Fruit fly (Drosophila melanogaster) whole organism, embryonic: ENCODE results near the gene eIF1.

Source experiments
- Antp ChIP-seq: fragments of 200-800 bp; sonication (Bioruptor generic); optimal IDR thresholded peaks from 3 replicates; lab custom pipeline; 2016; ENCODE audit warnings: missing biosample characterization, missing genetic modification characterization
- Blimp-1 ChIP-seq: fragments of 200-800 bp; sonication (Bioruptor generic); optimal IDR thresholded peaks from 3 replicates; lab custom pipeline; 2018; ENCODE audit warnings: missing biosample characterization, missing genetic modification characterization, mild to moderate bottlenecking, moderate library complexity, missing genetic modification reagents
- CG10274 ChIP-seq: fragments of 200-800 bp; sonication (Bioruptor generic); optimal IDR thresholded peaks from 3 replicates; lab custom pipeline; 2017; ENCODE audit warnings: missing biosample characterization, mild to moderate bottlenecking, missing genetic modification characterization
- CG10654 ChIP-seq: fragments of 200-800 bp; sonication (Bioruptor generic); optimal IDR thresholded peaks from 2 replicates; lab custom pipeline; 2016; ENCODE audit warnings: missing biosample characterization, missing genetic modification characterization
- CG11247 ChIP-seq: fragments of 200-800 bp; sonication (Bioruptor generic); IDR thresholded peaks from 2 replicates; pipeline ENCODE4 v1.3.6; 2022; ENCODE audit warnings: missing biosample characterization, missing genetic modification characterization
- CG14965 ChIP-seq: fragments of 200-800 bp; sonication (Bioruptor generic); optimal IDR thresholded peaks from 2 replicates; lab custom pipeline; 2016; ENCODE audit warnings: missing biosample characterization, missing genetic modification characterization, borderline replicate concordance
- CG15269 ChIP-seq: fragments of 200-800 bp; sonication (Bioruptor generic); optimal IDR thresholded peaks from 2 replicates; lab custom pipeline; 2018; ENCODE audit warnings: missing biosample characterization, mild to moderate bottlenecking, missing genetic modification characterization, moderate library complexity
- CG1529 ChIP-seq: fragments of 200-800 bp; sonication (Bioruptor generic); optimal IDR thresholded peaks from 3 replicates; lab custom pipeline; 2018; ENCODE audit warnings: missing biosample characterization, missing genetic modification characterization
- CG17568 ChIP-seq: fragments of 200-800 bp; sonication (Bioruptor generic); optimal IDR thresholded peaks from 2 replicates; lab custom pipeline; 2018; ENCODE audit warnings: missing biosample characterization, mild to moderate bottlenecking, missing genetic modification characterization, moderate library complexity
- CG34422 ChIP-seq: fragments of 200-800 bp; sonication (Bioruptor generic); IDR thresholded peaks from 3 replicates; pipeline ENCODE4 v1.3.6; 2022; ENCODE audit warnings: missing biosample characterization, missing genetic modification characterization
- CG3995 ChIP-seq: fragments of 200-800 bp; sonication (Bioruptor generic); optimal IDR thresholded peaks from 3 replicates; lab custom pipeline; 2016; ENCODE audit warnings: missing biosample characterization, missing genetic modification characterization
- CG5245 ChIP-seq: fragments of 200-800 bp; sonication (Bioruptor generic); optimal IDR thresholded peaks from 3 replicates; lab custom pipeline; 2016; ENCODE audit warnings: missing biosample characterization, missing genetic modification characterization
- CG7987 ChIP-seq: fragments of 200-800 bp; sonication (Bioruptor generic); optimal IDR thresholded peaks from 2 replicates; lab custom pipeline; 2018; ENCODE audit warnings: missing biosample characterization, mild to moderate bottlenecking, missing genetic modification characterization, moderate library complexity
- CHES-1-like ChIP-seq: fragments of 200-800 bp; sonication (Bioruptor generic); optimal IDR thresholded peaks from 2 replicates; lab custom pipeline; 2016; ENCODE audit warnings: missing biosample characterization, missing genetic modification characterization
- D19A ChIP-seq: fragments of 200-800 bp; optimal IDR thresholded peaks from 3 replicates; lab custom pipeline; 2019; ENCODE audit warnings: missing biosample characterization, mild to moderate bottlenecking, missing genetic modification characterization, moderate library complexity
- Dfd ChIP-seq, 2 experiments: fragments of >200 bp; optimal IDR thresholded peaks; 2 replicates each; lab custom pipeline; 2017; ENCODE audit warnings: missing biosample characterization in 2 of 2, missing genetic modification characterization in 2 of 2
- Ets65A ChIP-seq: fragments of 200-800 bp; sonication (Bioruptor generic); peaks from one replicate; lab custom pipeline; 2016; ENCODE audit warnings: missing biosample characterization, missing genetic modification characterization
- Jarid2 ChIP-seq: fragments of 200-800 bp; sonication (Bioruptor generic); optimal IDR thresholded peaks from 3 replicates; lab custom pipeline; 2017; ENCODE audit warnings: mild to moderate bottlenecking, missing biosample characterization, missing genetic modification reagents, missing genetic modification characterization
- Myb ChIP-seq: fragments of 200-800 bp; sonication (Bioruptor generic); optimal IDR thresholded peaks from 2 replicates; lab custom pipeline; 2016; ENCODE audit warnings: missing biosample characterization, missing genetic modification characterization
- NFAT ChIP-seq: fragments of 200-800 bp; sonication (Bioruptor generic); IDR thresholded peaks from 2 replicates; pipeline ENCODE4 v1.3.6; 2022; ENCODE audit warnings: missing biosample characterization, missing genetic modification characterization
- Nf-YA ChIP-seq: fragments of 200-800 bp; sonication (Bioruptor generic); IDR thresholded peaks from 2 replicates; pipeline ENCODE4 v1.3.6; 2022; ENCODE audit warnings: missing biosample characterization, missing genetic modification characterization
- Nf-YC ChIP-seq: fragments of 200-800 bp; optimal IDR thresholded peaks from 3 replicates; lab custom pipeline; 2019; ENCODE audit warnings: missing biosample characterization, mild to moderate bottlenecking, missing genetic modification characterization, moderate library complexity
- Ravus ChIP-seq: fragments of 200-800 bp; sonication (Bioruptor generic); IDR thresholded peaks from 2 replicates; pipeline ENCODE4 v1.3.6; 2022; ENCODE audit warnings: missing biosample characterization, missing genetic modification characterization
- Spps ChIP-seq: fragments of 200-800 bp; sonication (Bioruptor generic); optimal IDR thresholded peaks from 2 replicates; lab custom pipeline; 2018; ENCODE audit warnings: missing biosample characterization, mild to moderate bottlenecking, missing genetic modification characterization
- cad ChIP-seq: fragments of >200 bp; optimal IDR thresholded peaks from 2 replicates; lab custom pipeline; 2017; ENCODE audit warnings: missing biosample characterization, missing genetic modification characterization
- da ChIP-seq: fragments of 200-800 bp; sonication (Bioruptor generic); optimal IDR thresholded peaks from 2 replicates; lab custom pipeline; 2016; ENCODE audit warnings: missing biosample characterization, missing genetic modification characterization
- dan ChIP-seq: fragments of 200-800 bp; sonication (Bioruptor generic); IDR thresholded peaks from 2 replicates; pipeline ENCODE4 v1.3.6; 2022; ENCODE audit warnings: missing biosample characterization, missing genetic modification characterization
- emc ChIP-seq: fragments of 200-800 bp; sonication (Bioruptor generic); optimal IDR thresholded peaks from 2 replicates; lab custom pipeline; 2016; ENCODE audit warnings: missing biosample characterization, missing genetic modification characterization
- ems ChIP-seq: fragments of 200-800 bp; sonication (Bioruptor generic); optimal IDR thresholded peaks from 3 replicates; lab custom pipeline; 2016; ENCODE audit warnings: missing biosample characterization, missing genetic modification characterization
- eve ChIP-seq, 2 experiments: fragments of >200 bp; optimal IDR thresholded peaks; 2 replicates each; lab custom pipeline; 2017; ENCODE audit warnings: missing biosample characterization in 2 of 2, missing genetic modification characterization in 2 of 2
- exex ChIP-seq: fragments of 200-800 bp; sonication (Bioruptor generic); optimal IDR thresholded peaks from 4 replicates; lab custom pipeline; 2018; ENCODE audit warnings: missing biosample characterization, mild to moderate bottlenecking, missing genetic modification characterization, moderate library complexity
- inv ChIP-seq: fragments of 200-800 bp; sonication (Bioruptor generic); IDR thresholded peaks from 2 replicates; pipeline ENCODE4 v1.3.6; 2022; ENCODE audit warnings: missing biosample characterization, missing genetic modification characterization; ENCODE audit not compliant: partially characterized antibody
- lov ChIP-seq, 2 experiments: fragments of 200-800 bp in 1 of 2; fragments of >200 bp in 1 of 2; sonication (Bioruptor generic) in 1 of 2; IDR thresholded peaks in 1 of 2; optimal IDR thresholded peaks in 1 of 2; 2 replicates in 1 of 2; 3 replicates in 1 of 2; pipeline versions ENCODE4 v1.3.6 to Lab custom; 2017 to 2022; ENCODE audit warnings: missing biosample characterization in 1 of 2, missing genetic modification characterization in 1 of 2
- mam ChIP-seq: fragments of 200-800 bp; sonication (Bioruptor generic); optimal IDR thresholded peaks from 3 replicates; lab custom pipeline; 2016; ENCODE audit warnings: missing biosample characterization, missing genetic modification characterization
- mld ChIP-seq: fragments of 200-800 bp; sonication (Bioruptor generic); IDR thresholded peaks from 3 replicates; pipeline ENCODE4 v1.3.6; 2022; ENCODE audit warnings: missing biosample characterization, missing genetic modification characterization; ENCODE audit not compliant: partially characterized antibody
- oc ChIP-seq: fragments of 200-800 bp; sonication (Bioruptor generic); optimal IDR thresholded peaks from 2 replicates; lab custom pipeline; 2018; ENCODE audit warnings: missing biosample characterization, mild to moderate bottlenecking, missing genetic modification characterization, moderate library complexity
- onecut ChIP-seq: fragments of 200-800 bp; sonication (Bioruptor generic); IDR thresholded peaks from 2 replicates; pipeline ENCODE4 v1.3.6; 2022; ENCODE audit warnings: missing biosample characterization, missing genetic modification characterization
- org-1 ChIP-seq: fragments of 200-800 bp; sonication (Bioruptor generic); optimal IDR thresholded peaks from 2 replicates; lab custom pipeline; 2017; ENCODE audit warnings: missing biosample characterization, missing genetic modification characterization
- p53 ChIP-seq: fragments of 200-800 bp; sonication (Bioruptor generic); optimal IDR thresholded peaks from 2 replicates; lab custom pipeline; 2016; ENCODE audit warnings: missing biosample characterization, missing genetic modification characterization
- pb ChIP-seq: fragments of 200-800 bp; sonication (Bioruptor generic); optimal IDR thresholded peaks from 3 replicates; lab custom pipeline; 2016; ENCODE audit warnings: missing biosample characterization, missing genetic modification characterization
- pho ChIP-seq: fragments of 200-800 bp; sonication (Bioruptor generic); optimal IDR thresholded peaks from 2 replicates; lab custom pipeline; 2016; ENCODE audit warnings: missing biosample characterization, missing genetic modification characterization
- pzg ChIP-seq: fragments of 200-800 bp; sonication (Bioruptor generic); optimal IDR thresholded peaks from 3 replicates; lab custom pipeline; 2018; ENCODE audit warnings: missing biosample characterization, mild to moderate bottlenecking, missing genetic modification characterization, moderate library complexity
- sc ChIP-seq, 3 experiments: fragments of >200 bp in 2 of 3; fragments of 200-800 bp in 1 of 3; sonication (Bioruptor generic) in 1 of 3; optimal IDR thresholded peaks; 2 replicates in 2 of 3; 3 replicates in 1 of 3; lab custom pipeline; 2017; ENCODE audit warnings: mild to moderate bottlenecking in 1 of 3, missing biosample characterization in 1 of 3, missing genetic modification characterization in 1 of 3, missing genetic modification reagents in 1 of 3
- sd ChIP-seq: fragments of 200-800 bp; sonication (Bioruptor generic); optimal IDR thresholded peaks from 3 replicates; lab custom pipeline; 2018; ENCODE audit warnings: missing biosample characterization, mild to moderate bottlenecking, missing genetic modification characterization, moderate library complexity
- sens ChIP-seq: fragments of 200-800 bp; sonication (Bioruptor generic); peaks from one replicate; lab custom pipeline; 2016; ENCODE audit warnings: missing biosample characterization, missing genetic modification characterization
- sisA ChIP-seq: fragments of 200-800 bp; sonication (Bioruptor generic); IDR thresholded peaks from 2 replicates; pipeline ENCODE4 v1.3.6; 2022; ENCODE audit warnings: missing biosample characterization, missing genetic modification characterization
- slp2 ChIP-seq: fragments of 200-800 bp; sonication (Bioruptor generic); optimal IDR thresholded peaks from 2 replicates; lab custom pipeline; 2016; ENCODE audit warnings: missing biosample characterization, missing genetic modification characterization
- tap ChIP-seq: fragments of 200-800 bp; optimal IDR thresholded peaks from 3 replicates; lab custom pipeline; 2019; ENCODE audit warnings: missing biosample characterization, mild to moderate bottlenecking, missing genetic modification characterization, moderate library complexity
- tin ChIP-seq: fragments of 200-800 bp; sonication (Bioruptor generic); optimal IDR thresholded peaks from 3 replicates; lab custom pipeline; 2016; ENCODE audit warnings: missing biosample characterization, missing genetic modification characterization
- wdn ChIP-seq: fragments of 200-800 bp; sonication (Bioruptor generic); IDR thresholded peaks from 2 replicates; pipeline ENCODE4 v1.3.6; 2022; ENCODE audit warnings: missing biosample characterization, missing genetic modification characterization
- zen ChIP-seq: fragments of 200-800 bp; sonication (Bioruptor generic); optimal IDR thresholded peaks from 3 replicates; lab custom pipeline; 2018; ENCODE audit warnings: missing biosample characterization, mild to moderate bottlenecking, missing genetic modification characterization, moderate library complexity

Gene eIF1

DNA sequence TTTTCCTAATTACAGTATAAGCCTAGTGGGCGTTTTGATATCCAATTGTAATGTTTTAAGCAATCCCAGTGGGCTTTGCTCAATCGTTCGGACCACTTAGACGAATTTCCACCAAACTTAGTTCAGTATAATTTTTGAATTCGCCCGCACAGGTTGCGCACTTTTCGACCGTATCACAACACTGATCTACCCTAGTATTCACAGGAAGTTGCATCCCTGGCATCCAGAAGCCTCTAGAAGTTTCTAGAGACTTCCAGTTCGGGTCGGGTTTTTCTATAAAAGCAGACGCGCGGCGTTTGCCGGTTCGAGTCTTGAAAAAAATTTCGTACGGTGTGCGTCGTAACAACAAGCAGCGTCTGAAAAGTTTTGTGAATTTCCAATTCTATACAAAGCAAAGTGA is 30.2 kb upstream of the eIF1 start, which contains the start of gene Hsp83 (continued):
- TF ChIP-seq wdn (peak; percentile 90), onecut (GFP tag; lab: Robert Waterston, UW) (peak; percentile 96), Jarid2 (GFP tag; lab: Kevin White, UChicago) (peak; percentile 87), sd (tag; lab: Kevin White, UChicago) (no peak), sc (optimal IDR thresholded peaks at IDR 0.05; lab: Kevin White, UChicago) (no peak), sc (GFP tag; optimal IDR thresholded peaks at IDR 0.05; lab: Kevin White, UChicago) (peak; percentile 88), org-1 (GFP tag; lab: Kevin White, UChicago) (peak; percentile 95), slp2 (GFP tag; lab: Kevin White, UChicago) (peak; percentile 91), pho (peak; percentile 93), pzg (GFP tag; lab: Kevin White, UChicago) (peak; percentile 76), sisA (GFP tag; lab: Robert Waterston, UW) (peak; percentile 38; the same call in 1 of the 2 replicates), ems (GFP tag; lab: Kevin White, UChicago) (peak; percentile 92), emc (GFP tag; lab: Kevin White, UChicago) (peak; percentile 90), CG14965 (GFP tag; lab: Kevin White, UChicago) (peak; percentile 93), cad (GFP tag; lab: Kevin White, UChicago) (no peak), dan (GFP tag; lab: Robert Waterston, UW) (no peak), CHES-1-like (peak; percentile 96), CG1529 (peak; percentile 95), lov (optimal IDR thresholded peaks at IDR 0.05; lab: Kevin White, UChicago) (no peak), lov (GFP tag; IDR thresholded peaks at IDR 0.05; lab: Robert Waterston, UW) (peak; percentile 98), tap (tag; lab: Kevin White, UChicago) (peak; percentile 92), da (peak; percentile 88), exex (peak; percentile 84), Blimp-1 (GFP tag; lab: Kevin White, UChicago) (peak; percentile 79), D19A (tag; lab: Kevin White, UChicago) (peak; percentile 69), p53 (GFP tag; lab: Kevin White, UChicago) (peak; percentile 92), CG3995 (GFP tag; lab: Kevin White, UChicago) (peak; percentile 81), Ets65A (GFP tag; lab: Kevin White, UChicago) (peak; percentile 99), Antp (GFP tag; lab: Kevin White, UChicago) (peak; percentile 90), Nf-YA (GFP tag; lab: Robert Waterston, UW) (peak; percentile 92), CG7987 (GFP tag; lab: Kevin White, UChicago) (peak; percentile 100), Myb (GFP tag; lab: Kevin White, UChicago) (no peak), Spps (tag; lab: Kevin White, UChicago) (peak; percentile 80), oc (tag; lab: Kevin White, UChicago) (peak; percentile 92), tin (GFP tag; lab: Kevin White, UChicago) (peak; percentile 88), CG5245 (GFP tag; lab: Kevin White, UChicago) (peak; percentile 91), CG17568 (peak; percentile 99), zen (tag; lab: Kevin White, UChicago) (peak; percentile 66), eve (GFP tag; optimal IDR thresholded peaks at IDR 0.05; lab: Kevin White, UChicago) (no peak), CG10654 (GFP tag; lab: Kevin White, UChicago) (peak; percentile 91), CG34422 (GFP tag; lab: Robert Waterston, UW) (peak; percentile 92), CG15269 (peak; percentile 95), CG10274 (GFP tag; lab: Kevin White, UChicago) (peak; percentile 93), pb (GFP tag; lab: Kevin White, UChicago) (peak; percentile 96), NFAT (GFP tag; lab: Robert Waterston, UW) (peak; percentile 96), sens (GFP tag; lab: Kevin White, UChicago) (peak; percentile 97), Nf-YC (tag; lab: Kevin White, UChicago) (peak; percentile 86), Ravus (GFP tag; lab: Robert Waterston, UW) (peak; percentile 25; the same call in 1 of the 2 replicates), inv (GFP tag; lab: Robert Waterston, UW) (no peak), mam (GFP tag; lab: Kevin White, UChicago) (peak; percentile 79), Dfd (GFP tag; optimal IDR thresholded peaks at IDR 0.05; lab: Kevin White, UChicago) (no peak), mld (GFP tag; lab: Robert Waterston, UW) (no peak), CG11247 (GFP tag; lab: Robert Waterston, UW) (peak; percentile 95)
